Worm (Caenorhabditis elegans) whole organism, L4 larva: ENCODE measurements around the gene C05D11.13.

ENCODE experiments used
- lin-13 ChIP-seq: fragments of 150-350 bp; optimal IDR thresholded peaks from 2 replicates; lab custom pipeline; 2014; ENCODE audit warnings: missing biosample characterization, missing genetic modification reagents, missing genetic modification characterization
- mxl-3 ChIP-seq: fragments of 200-800 bp; sonication (Bioruptor generic); optimal IDR thresholded peaks from 2 replicates; lab custom pipeline; 2018; ENCODE audit warnings: mild to moderate bottlenecking, missing genetic modification characterization, missing compliant biosample characterization
- skn-1 ChIP-seq: fragments of 150-350 bp; optimal IDR thresholded peaks from 2 replicates; lab custom pipeline; 2014; ENCODE audit warnings: missing biosample characterization, missing genetic modification characterization
- snpc-4 ChIP-seq: fragments of 150-350 bp; optimal IDR thresholded peaks from 2 replicates; lab custom pipeline; 2014; ENCODE audit warnings: missing biosample characterization, missing genetic modification characterization

ce11 chrIII:6488916-6489315 lies 44.5 kb upstream of the C05D11.13 start:
- TF ChIP-seq lin-13 (GFP tag; lab: Kevin White, UChicago) (no peak), skn-1 (tag; lab: Kevin White, UChicago) (no peak), snpc-4 (tag; lab: Kevin White, UChicago) (no peak), mxl-3 (GFP tag; lab: Kevin White, UChicago) (no peak)
